Worm (Caenorhabditis elegans) whole organism, young adult: Measurements from ENCODE around the gene Y82E9BL.19.

Source experiments
- ama-1 ChIP-seq, 3 experiments: fragments of 150-350 bp in 1 of 3; sonication (generic microtip) in 2 of 3; optimal IDR thresholded peaks; 2 replicates each; lab custom pipeline; 2014 to 2018; ENCODE audit warnings: missing biosample characterization in 2 of 3, missing genetic modification characterization in 2 of 3, missing genetic modification reagents in 2 of 3
- ceh-58 ChIP-seq: fragments of 200-800 bp; sonication (Bioruptor generic); IDR thresholded peaks from 2 replicates; pipeline ENCODE4 v1.3.6; 2022; ENCODE audit warnings: missing genetic modification characterization, missing compliant biosample characterization
- dpl-1 ChIP-seq: fragments of 150-350 bp; optimal IDR thresholded peaks from 2 replicates; lab custom pipeline; 2014; ENCODE audit warnings: missing biosample characterization, missing genetic modification reagents, missing genetic modification characterization
- gei-17 ChIP-seq: fragments of 200-800 bp; sonication (Bioruptor generic); optimal IDR thresholded peaks from 2 replicates; lab custom pipeline; 2018; ENCODE audit warnings: mild to moderate bottlenecking, missing genetic modification characterization, missing compliant biosample characterization
- let-526 ChIP-seq: fragments of 200-800 bp; sonication (Bioruptor generic); IDR thresholded peaks from 2 replicates; pipeline ENCODE4 v1.3.6; 2022; ENCODE audit warnings: missing genetic modification reagents, missing genetic modification characterization, missing compliant biosample characterization
- nfya-1 ChIP-seq: sonication (generic microtip); optimal IDR thresholded peaks from 2 replicates; lab custom pipeline; 2017; ENCODE audit warnings: antibody characterized with exemption, missing compliant biosample characterization, missing genetic modification characterization, borderline replicate concordance; ENCODE audit not compliant: insufficient read depth
- repo-1 ChIP-seq: sonication (generic microtip); optimal IDR thresholded peaks from 2 replicates; lab custom pipeline; 2017; ENCODE audit warnings: mild to moderate bottlenecking, missing genetic modification characterization, missing compliant biosample characterization

- TF ChIP-seq ceh-58 (no peak), ama-1 (optimal IDR thresholded peaks at IDR 0.05; lab: Kevin White, UChicago) (no peak), ama-1 (GFP tag; optimal IDR thresholded peaks at IDR 0.05; lab: Kevin White, UChicago) (no peak), nfya-1 (tag; lab: Kevin White, UChicago) (no peak), repo-1 (tag; lab: Kevin White, UChicago) (no peak), gei-17 (GFP tag; lab: Kevin White, UChicago) (no peak), let-526 (GFP tag; lab: Robert Waterston, UW) (no peak), dpl-1 (GFP tag; lab: Kevin White, UChicago) (no peak)
Observed at ce11 chrIII:1380535-1381274, 48.9 kb downstream of the Y82E9BL.19 start, which contains the start of the genes pals-21 and Y82E9BR.6.
